Worm (Caenorhabditis elegans): Measurements from ENCODE around the gene cyp-35C1.

ce11 chrV:13857132-13857531 lies 41.2 kb downstream of the cyp-35C1 start, which contains the start of gene srx-136:
- TF ChIP-seq unc-62 (GFP tag; optimal IDR thresholded peaks at IDR 0.05) (no peak), cnd-1 (tag; optimal IDR thresholded peaks at IDR 0.05) (no peak), pha-4 (tag; optimal IDR thresholded peaks at IDR 0.05) (no peak), nhr-28 (tag; optimal IDR thresholded peaks at IDR 0.05) (no peak), nhr-12 (tag; optimal IDR thresholded peaks at IDR 0.05) (no peak), elt-3 (tag; optimal IDR thresholded peaks at IDR 0.05) (no peak)

Data from whole organism, mixed stage, embryonic.